Worm (Caenorhabditis elegans) whole organism, L2 larva: ENCODE measurements around the gene K03H1.13.
A peak's percentile ranks its signal among the peaks of the same experiment; 100 is the strongest.

ENCODE experiments used
- C34F6.9 ChIP-seq: fragments of 150-350 bp; optimal IDR thresholded peaks from 2 replicates; lab custom pipeline; 2014; ENCODE audit warnings: missing biosample characterization, missing genetic modification characterization
- F13H6.1 ChIP-seq: sonication (generic microtip); optimal IDR thresholded peaks from 2 replicates; lab custom pipeline; 2016; ENCODE audit warnings: missing genetic modification characterization, missing compliant biosample characterization
- R02D3.7 ChIP-seq: fragments of 150-350 bp; optimal IDR thresholded peaks from 2 replicates; lab custom pipeline; 2014; ENCODE audit warnings: missing biosample characterization, missing genetic modification characterization
- Y55F3AM.14 ChIP-seq: fragments of 200-800 bp; sonication (Bioruptor generic); optimal IDR thresholded peaks from 2 replicates; lab custom pipeline; 2018; ENCODE audit warnings: mild to moderate bottlenecking, missing genetic modification characterization, missing compliant biosample characterization
- ZK546.5 ChIP-seq: sonication (generic microtip); optimal IDR thresholded peaks from 2 replicates; lab custom pipeline; 2017; ENCODE audit warnings: missing biosample characterization, missing genetic modification characterization
- alr-1 ChIP-seq: fragments of 150-350 bp; optimal IDR thresholded peaks from 2 replicates; lab custom pipeline; 2014; ENCODE audit warnings: missing biosample characterization, missing genetic modification characterization
- aly-2 ChIP-seq: fragments of 150-350 bp; optimal IDR thresholded peaks from 2 replicates; lab custom pipeline; 2014; ENCODE audit warnings: missing biosample characterization, missing genetic modification characterization
- ama-1 ChIP-seq: fragments of 150-350 bp; optimal IDR thresholded peaks from 2 replicates; lab custom pipeline; 2018; ENCODE audit warnings: inconsistent platforms
- blmp-1 ChIP-seq: sonication (generic microtip); optimal IDR thresholded peaks from 2 replicates; lab custom pipeline; 2017; ENCODE audit warnings: missing genetic modification characterization, mild to moderate bottlenecking, missing compliant biosample characterization, antibody characterized with exemption, moderate library complexity; ENCODE audit not compliant: insufficient read depth
- ceh-16 ChIP-seq: fragments of 150-350 bp; optimal IDR thresholded peaks from 2 replicates; lab custom pipeline; 2014; ENCODE audit warnings: missing biosample characterization, missing genetic modification characterization
- ceh-82 ChIP-seq: fragments of 150-350 bp; optimal IDR thresholded peaks from 2 replicates; lab custom pipeline; 2014; ENCODE audit warnings: missing biosample characterization, missing genetic modification characterization
- crh-2 ChIP-seq: sonication (generic microtip); optimal IDR thresholded peaks from 2 replicates; lab custom pipeline; 2017; ENCODE audit warnings: missing biosample characterization, missing genetic modification characterization
- dmd-4 ChIP-seq: sonication (generic microtip); optimal IDR thresholded peaks from 2 replicates; lab custom pipeline; 2017; ENCODE audit warnings: missing biosample characterization, missing genetic modification characterization
- egl-27 ChIP-seq: sonication (generic microtip); optimal IDR thresholded peaks from 3 replicates; lab custom pipeline; 2017; ENCODE audit warnings: missing biosample characterization, missing genetic modification reagents, missing genetic modification characterization
- elt-1 ChIP-seq: fragments of 150-350 bp; optimal IDR thresholded peaks from 2 replicates; lab custom pipeline; 2014; ENCODE audit warnings: missing biosample characterization, missing genetic modification characterization
- elt-3 ChIP-seq: sonication (generic microtip); optimal IDR thresholded peaks from 2 replicates; lab custom pipeline; 2017; ENCODE audit warnings: missing biosample characterization, missing genetic modification characterization
- fos-1 ChIP-seq: fragments of 150-350 bp; optimal IDR thresholded peaks from 2 replicates; lab custom pipeline; 2014; ENCODE audit warnings: missing biosample characterization, missing genetic modification characterization
- lin-13 ChIP-seq: fragments of 150-350 bp; optimal IDR thresholded peaks from 2 replicates; lab custom pipeline; 2014; ENCODE audit warnings: missing biosample characterization, missing genetic modification reagents, missing genetic modification characterization
- lin-39 ChIP-seq: fragments of 150-350 bp; optimal IDR thresholded peaks from 2 replicates; lab custom pipeline; 2014; ENCODE audit warnings: missing biosample characterization, missing genetic modification reagents, missing genetic modification characterization
- lsy-2 ChIP-seq, 2 experiments: fragments of 150-350 bp in 1 of 2; sonication (generic microtip) in 1 of 2; optimal IDR thresholded peaks; 2 replicates each; lab custom pipeline; 2014 to 2017; ENCODE audit warnings: missing biosample characterization in 2 of 2, missing genetic modification characterization in 2 of 2
- mbf-1 ChIP-seq: sonication (generic microtip); optimal IDR thresholded peaks from 2 replicates; lab custom pipeline; 2017; ENCODE audit warnings: missing biosample characterization, missing genetic modification characterization
- mdl-1 ChIP-seq, 2 experiments: fragments of 150-350 bp in 1 of 2; sonication (generic microtip) in 1 of 2; optimal IDR thresholded peaks; 2 replicates each; lab custom pipeline; 2017; ENCODE audit warnings: missing biosample characterization in 2 of 2, missing genetic modification characterization in 2 of 2
- nhr-10 ChIP-seq: sonication (generic microtip); optimal IDR thresholded peaks from 2 replicates; lab custom pipeline; 2017; ENCODE audit warnings: missing biosample characterization, missing genetic modification characterization
- nhr-11 ChIP-seq: fragments of 150-350 bp; optimal IDR thresholded peaks from 2 replicates; lab custom pipeline; 2014; ENCODE audit warnings: missing biosample characterization, missing genetic modification characterization
- nhr-12 ChIP-seq: fragments of 150-350 bp; optimal IDR thresholded peaks from 2 replicates; lab custom pipeline; 2014; ENCODE audit warnings: missing biosample characterization, missing genetic modification characterization
- nhr-129 ChIP-seq: fragments of 150-350 bp; optimal IDR thresholded peaks from 2 replicates; lab custom pipeline; 2014; ENCODE audit warnings: missing biosample characterization, missing genetic modification characterization
- nhr-21 ChIP-seq: fragments of 150-350 bp; optimal IDR thresholded peaks from 2 replicates; lab custom pipeline; 2014; ENCODE audit warnings: missing biosample characterization, missing genetic modification characterization
- nhr-23 ChIP-seq: fragments of 150-350 bp; optimal IDR thresholded peaks from 2 replicates; lab custom pipeline; 2014; ENCODE audit warnings: missing biosample characterization, missing genetic modification reagents, missing genetic modification characterization
- nhr-237 ChIP-seq: fragments of 150-350 bp; optimal IDR thresholded peaks from 2 replicates; lab custom pipeline; 2014; ENCODE audit warnings: missing biosample characterization, missing genetic modification characterization
- nhr-25 ChIP-seq: fragments of 150-350 bp; sonication (generic microtip); optimal IDR thresholded peaks from 3 replicates; lab custom pipeline; 2014; ENCODE audit warnings: missing biosample characterization, missing genetic modification characterization
- nhr-6 ChIP-seq: fragments of 150-350 bp; optimal IDR thresholded peaks from 2 replicates; lab custom pipeline; 2014; ENCODE audit warnings: missing biosample characterization, missing genetic modification characterization
- nhr-77 ChIP-seq: fragments of 150-350 bp; optimal IDR thresholded peaks from 2 replicates; lab custom pipeline; 2014; ENCODE audit warnings: missing biosample characterization, missing genetic modification characterization
- peb-1 ChIP-seq: fragments of 150-350 bp; optimal IDR thresholded peaks from 2 replicates; lab custom pipeline; 2014; ENCODE audit warnings: missing biosample characterization, missing genetic modification characterization
- sem-4 ChIP-seq: fragments of 150-350 bp; optimal IDR thresholded peaks from 2 replicates; lab custom pipeline; 2014; ENCODE audit warnings: missing biosample characterization, missing genetic modification reagents, missing genetic modification characterization
- skn-1 ChIP-seq: sonication (generic microtip); optimal IDR thresholded peaks from 2 replicates; lab custom pipeline; 2017; ENCODE audit warnings: missing biosample characterization, missing genetic modification characterization
- sma-3 ChIP-seq: sonication (generic microtip); optimal IDR thresholded peaks from 2 replicates; lab custom pipeline; 2016; ENCODE audit warnings: missing genetic modification reagents, missing genetic modification characterization, missing compliant biosample characterization
- sma-9 ChIP-seq, 2 experiments: fragments of 150-350 bp in 1 of 2; sonication (generic microtip) in 1 of 2; optimal IDR thresholded peaks; 2 replicates each; lab custom pipeline; 2014 to 2016; ENCODE audit warnings: missing genetic modification characterization in 2 of 2, mild to moderate bottlenecking in 1 of 2, missing biosample characterization in 1 of 2, missing compliant biosample characterization in 1 of 2, missing genetic modification reagents in 1 of 2, moderate library complexity in 1 of 2
- snpc-4 ChIP-seq: fragments of 150-350 bp; optimal IDR thresholded peaks from 2 replicates; lab custom pipeline; 2014; ENCODE audit warnings: missing biosample characterization, missing genetic modification characterization
- unc-39 ChIP-seq: fragments of 150-350 bp; optimal IDR thresholded peaks from 2 replicates; lab custom pipeline; 2014; ENCODE audit warnings: missing biosample characterization, missing genetic modification characterization
- unc-55 ChIP-seq: fragments of 150-350 bp; sonication (generic microtip); optimal IDR thresholded peaks from 3 replicates; lab custom pipeline; 2014; ENCODE audit warnings: missing biosample characterization, missing genetic modification reagents, missing genetic modification characterization
- unc-62 ChIP-seq: fragments of 150-350 bp; optimal IDR thresholded peaks from 2 replicates; lab custom pipeline; 2014; ENCODE audit warnings: missing biosample characterization, missing genetic modification reagents, missing genetic modification characterization
- ztf-1 ChIP-seq: fragments of 200-800 bp; sonication (Bioruptor generic); conservative IDR thresholded peaks from 2 replicates; pipeline ENCODE4 v1.3.6; 2022; ENCODE audit warnings: missing genetic modification characterization, missing compliant biosample characterization

K03H1.13 gene

ce11 chrIII:9965444-9965843 lies 15.3 kb upstream of the K03H1.13 start:
- no peak for TF ChIP-seq R02D3.7
- no peak for TF ChIP-seq nhr-12 (tag; lab: Kevin White, UChicago)
- TF ChIP-seq snpc-4 (tag; lab: Kevin White, UChicago): no peak

DNA sequence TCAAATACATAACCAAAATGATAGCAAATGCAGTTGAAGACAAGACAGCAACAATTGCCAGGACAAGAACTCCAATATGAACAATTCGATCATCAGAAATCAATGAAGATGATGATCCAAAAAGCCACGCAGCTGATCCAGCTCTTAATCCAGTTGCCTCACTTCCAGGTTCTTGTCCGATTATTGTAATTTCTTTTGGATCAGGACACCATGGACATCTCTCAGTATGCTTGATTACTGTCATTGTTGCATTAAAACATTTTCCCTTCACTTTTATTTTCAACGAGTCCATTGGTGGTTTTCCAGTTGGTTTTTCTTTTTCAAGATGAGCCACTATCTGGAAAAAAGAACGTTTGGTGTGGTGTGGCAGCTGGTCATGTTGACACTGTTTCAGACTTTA lies 14.3 kb upstream of the K03H1.13 start:
- TF ChIP-seq ztf-1 (GFP tag; lab: Robert Waterston, UW) (no peak), fos-1 (no peak), nhr-21 (no peak), aly-2 (tag; lab: Kevin White, UChicago) (no peak), lin-13 (no peak), lsy-2 (tag; optimal IDR thresholded peaks at IDR 0.05; lab: Kevin White, UChicago) (no peak), ceh-16 (no peak), alr-1 (tag; lab: Kevin White, UChicago) (no peak), ama-1 (lab: Kevin White, UChicago) (no peak), ZK546.5 (tag; lab: Kevin White, UChicago) (no peak), nhr-129 (tag; lab: Kevin White, UChicago) (no peak), sem-4 (tag; lab: Kevin White, UChicago) (no peak), peb-1 (tag; lab: Kevin White, UChicago) (no peak), nhr-6 (tag; lab: Kevin White, UChicago) (no peak), F13H6.1 (tag; lab: Kevin White, UChicago) (no peak), nhr-77 (tag; lab: Kevin White, UChicago) (no peak), nhr-25 (tag; lab: Kevin White, UChicago) (no peak), crh-2 (tag; lab: Kevin White, UChicago) (no peak), lin-39 (tag; lab: Kevin White, UChicago) (no peak), unc-55 (no peak)

ce11 chrIII:9963447-9963846 lies 13.3 kb upstream of the K03H1.13 start:
- TF ChIP-seq nhr-11 (tag; lab: Kevin White, UChicago) (no peak), C34F6.9 (tag; lab: Kevin White, UChicago) (no peak), lin-13 (no peak), ceh-82 (tag; lab: Kevin White, UChicago) (no peak), nhr-23 (tag; lab: Kevin White, UChicago) (no peak), dmd-4 (tag; lab: Kevin White, UChicago) (no peak), blmp-1 (tag; lab: Kevin White, UChicago) (no peak), sma-9 (GFP tag; optimal IDR thresholded peaks at IDR 0.05; lab: Kevin White, UChicago) (no peak), sma-9 (tag; optimal IDR thresholded peaks at IDR 0.05; lab: Kevin White, UChicago) (no peak)

ce11 chrIII:9956665-9957401 lies 6.7 kb upstream of the K03H1.13 start, which contains the start of gene alx-1:
TSS of gene alx-1 (plus strand) at chrIII:9957351.
- peak; percentile 3 for TF ChIP-seq crh-2 (tag; lab: Kevin White, UChicago)
- TF ChIP-seq blmp-1 (tag; lab: Kevin White, UChicago): no peak
- peak; percentile 1 for TF ChIP-seq sma-3 (GFP tag; lab: Kevin White, UChicago)
- peak; percentile 99 for TF ChIP-seq fos-1
- TF ChIP-seq elt-3: no peak
- no peak for TF ChIP-seq Y55F3AM.14 (GFP tag; lab: Kevin White, UChicago)
- TF ChIP-seq nhr-10: no peak
- peak; percentile 8 for TF ChIP-seq nhr-129 (tag; lab: Kevin White, UChicago)

ce11 chrIII:9956123-9956522 lies 6.0 kb upstream of the K03H1.13 start, which contains the start of gene mog-1:
TSS of gene mog-1 (minus strand) at chrIII:9956215.
- TF ChIP-seq sem-4 (tag; lab: Kevin White, UChicago): no peak
- no peak for TF ChIP-seq nhr-77 (tag; lab: Kevin White, UChicago)
- peak; percentile 60 for TF ChIP-seq unc-55
- TF ChIP-seq mdl-1 (tag; optimal IDR thresholded peaks at IDR 0.05; lab: Kevin White, UChicago): no peak
- no peak for TF ChIP-seq unc-39 (tag; lab: Kevin White, UChicago)
- TF ChIP-seq elt-1 (tag; lab: Kevin White, UChicago): no peak
- no peak for TF ChIP-seq nhr-237 (tag; lab: Kevin White, UChicago)
- peak in 1 of 2 experiments; percentile 34 for TF ChIP-seq lsy-2 (tag; optimal IDR thresholded peaks at IDR 0.05; lab: Kevin White, UChicago)
- no peak for TF ChIP-seq snpc-4 (tag; lab: Kevin White, UChicago)
- no peak for TF ChIP-seq lin-39 (tag; lab: Kevin White, UChicago)
- no peak for TF ChIP-seq unc-62 (GFP tag; lab: Kevin White, UChicago)
- TF ChIP-seq sma-3 (GFP tag; lab: Kevin White, UChicago): no peak
- TF ChIP-seq blmp-1 (tag; lab: Kevin White, UChicago): no peak
- TF ChIP-seq nhr-12 (tag; lab: Kevin White, UChicago): no peak
- TF ChIP-seq nhr-6 (tag; lab: Kevin White, UChicago): no peak
- TF ChIP-seq nhr-11 (tag; lab: Kevin White, UChicago): no peak
- peak; percentile 5 for TF ChIP-seq fos-1
- TF ChIP-seq mbf-1: no peak
- peak; percentile 66 for TF ChIP-seq C34F6.9 (tag; lab: Kevin White, UChicago)
- no peak for TF ChIP-seq nhr-21
- no peak for TF ChIP-seq F13H6.1 (tag; lab: Kevin White, UChicago)
- TF ChIP-seq skn-1 (tag; lab: Kevin White, UChicago): no peak
- no peak for TF ChIP-seq aly-2 (tag; lab: Kevin White, UChicago)
- TF ChIP-seq crh-2 (tag; lab: Kevin White, UChicago): no peak
- TF ChIP-seq ama-1 (lab: Kevin White, UChicago): no peak
- no peak for TF ChIP-seq egl-27 (tag; lab: Kevin White, UChicago)
- no peak for TF ChIP-seq Y55F3AM.14 (GFP tag; lab: Kevin White, UChicago)
- no peak for TF ChIP-seq ceh-82 (tag; lab: Kevin White, UChicago)
